Fruit fly (Drosophila melanogaster) whole organism, embryonic: ENCODE data around the gene CG5902.

Experiments
- Bgb ChIP-seq: fragments of 200-800 bp; sonication (Bioruptor generic); IDR thresholded peaks from 2 replicates; pipeline ENCODE4 v1.3.6; 2022; ENCODE audit warnings: missing biosample characterization, missing genetic modification characterization; ENCODE audit not compliant: partially characterized antibody
- CG10147 ChIP-seq: fragments of 200-800 bp; sonication (Bioruptor generic); optimal IDR thresholded peaks from 2 replicates; lab custom pipeline; 2019; ENCODE audit warnings: missing biosample characterization, mild to moderate bottlenecking, missing genetic modification characterization, moderate library complexity
- CG11247 ChIP-seq: fragments of 200-800 bp; sonication (Bioruptor generic); IDR thresholded peaks from 2 replicates; pipeline ENCODE4 v1.3.6; 2022; ENCODE audit warnings: missing biosample characterization, missing genetic modification characterization
- CG11456 ChIP-seq: fragments of 200-800 bp; sonication (Bioruptor generic); IDR thresholded peaks from 3 replicates; pipeline ENCODE4 v1.3.6; 2022; ENCODE audit warnings: missing biosample characterization, missing genetic modification characterization
- CG13424 ChIP-seq: fragments of 200-800 bp; sonication (Bioruptor generic); optimal IDR thresholded peaks from 2 replicates; lab custom pipeline; 2019; ENCODE audit warnings: missing biosample characterization, mild to moderate bottlenecking, missing genetic modification characterization, moderate library complexity
- CG15011 ChIP-seq: fragments of 200-800 bp; sonication (Bioruptor generic); optimal IDR thresholded peaks from 3 replicates; lab custom pipeline; 2018; ENCODE audit warnings: missing biosample characterization, mild to moderate bottlenecking, missing genetic modification characterization
- CG16779 ChIP-seq: fragments of 200-800 bp; sonication (Bioruptor generic); IDR thresholded peaks from 2 replicates; pipeline ENCODE4 v1.3.6; 2022; ENCODE audit warnings: missing biosample characterization, missing genetic modification characterization
- CG17359 ChIP-seq: fragments of 200-800 bp; sonication (Bioruptor generic); optimal IDR thresholded peaks from 3 replicates; lab custom pipeline; 2018; ENCODE audit warnings: missing biosample characterization, mild to moderate bottlenecking, missing genetic modification characterization, moderate library complexity
- CG17829 ChIP-seq: fragments of 200-800 bp; optimal IDR thresholded peaks from 2 replicates; lab custom pipeline; 2019; ENCODE audit warnings: missing biosample characterization, mild to moderate bottlenecking, missing genetic modification characterization, moderate library complexity
- CG17912 ChIP-seq: fragments of 200-800 bp; sonication (Bioruptor generic); optimal IDR thresholded peaks from 2 replicates; lab custom pipeline; 2018; ENCODE audit warnings: missing biosample characterization, mild to moderate bottlenecking, missing genetic modification characterization
- CG18476 ChIP-seq: fragments of 200-800 bp; sonication (Bioruptor generic); optimal IDR thresholded peaks from 2 replicates; lab custom pipeline; 2016; ENCODE audit warnings: missing biosample characterization, mild to moderate bottlenecking, missing genetic modification characterization
- CG2199 ChIP-seq: fragments of 200-800 bp; sonication (Bioruptor generic); IDR thresholded peaks from 3 replicates; pipeline ENCODE4 v1.3.6; 2022; ENCODE audit warnings: missing biosample characterization, missing genetic modification characterization
- CG2875 ChIP-seq: fragments of 200-800 bp; sonication (Bioruptor generic); optimal IDR thresholded peaks from 2 replicates; lab custom pipeline; 2017; ENCODE audit warnings: missing biosample characterization, mild to moderate bottlenecking, missing genetic modification characterization, missing genetic modification reagents
- CTCF ChIP-seq: fragments of 200-800 bp; sonication (Bioruptor generic); optimal IDR thresholded peaks from 2 replicates; lab custom pipeline; 2017; ENCODE audit warnings: missing biosample characterization, mild to moderate bottlenecking, missing genetic modification characterization, moderate library complexity
- D19A ChIP-seq: fragments of 200-800 bp; optimal IDR thresholded peaks from 3 replicates; lab custom pipeline; 2019; ENCODE audit warnings: missing biosample characterization, mild to moderate bottlenecking, missing genetic modification characterization, moderate library complexity
- Dfd ChIP-seq, 2 experiments: fragments of >200 bp; optimal IDR thresholded peaks; 2 replicates each; lab custom pipeline; 2017; ENCODE audit warnings: missing biosample characterization in 2 of 2, missing genetic modification characterization in 2 of 2
- Ets97D ChIP-seq: fragments of 200-800 bp; sonication (Bioruptor generic); optimal IDR thresholded peaks from 3 replicates; lab custom pipeline; 2016; ENCODE audit warnings: missing biosample characterization, missing genetic modification characterization
- Fer1 ChIP-seq: fragments of 200-800 bp; sonication (Bioruptor generic); optimal IDR thresholded peaks from 2 replicates; lab custom pipeline; 2017; ENCODE audit warnings: missing biosample characterization, mild to moderate bottlenecking, missing genetic modification characterization
- Hey ChIP-seq: fragments of 200-800 bp; sonication (Bioruptor generic); optimal IDR thresholded peaks from 3 replicates; lab custom pipeline; 2018; ENCODE audit warnings: missing biosample characterization, mild to moderate bottlenecking, missing genetic modification characterization
- Hmr ChIP-seq: fragments of 200-800 bp; sonication (Bioruptor generic); optimal IDR thresholded peaks from 3 replicates; lab custom pipeline; 2017; ENCODE audit warnings: mild to moderate bottlenecking, missing biosample characterization, missing genetic modification reagents, missing genetic modification characterization
- Hr39 ChIP-seq: fragments of >200 bp; optimal IDR thresholded peaks from 2 replicates; lab custom pipeline; 2017
- Myb ChIP-seq: fragments of 200-800 bp; sonication (Bioruptor generic); optimal IDR thresholded peaks from 2 replicates; lab custom pipeline; 2016; ENCODE audit warnings: missing biosample characterization, missing genetic modification characterization
- NFAT ChIP-seq: fragments of 200-800 bp; sonication (Bioruptor generic); IDR thresholded peaks from 2 replicates; pipeline ENCODE4 v1.3.6; 2022; ENCODE audit warnings: missing biosample characterization, missing genetic modification characterization
- Rfx ChIP-seq: fragments of 200-800 bp; sonication (Bioruptor generic); IDR thresholded peaks from 2 replicates; pipeline ENCODE4 v1.3.6; 2022; ENCODE audit warnings: missing biosample characterization, missing genetic modification characterization
- Sox100B ChIP-seq: fragments of 200-800 bp; sonication (Bioruptor generic); optimal IDR thresholded peaks from 3 replicates; lab custom pipeline; 2018; ENCODE audit warnings: missing biosample characterization, mild to moderate bottlenecking, missing genetic modification characterization
- ash1 ChIP-seq: fragments of 200-800 bp; sonication (Bioruptor generic); optimal IDR thresholded peaks from 2 replicates; lab custom pipeline; 2018; ENCODE audit warnings: missing biosample characterization, mild to moderate bottlenecking, missing genetic modification characterization
- bigmax ChIP-seq: fragments of 200-800 bp; sonication (Bioruptor generic); optimal IDR thresholded peaks from 2 replicates; lab custom pipeline; 2018; ENCODE audit warnings: missing biosample characterization, mild to moderate bottlenecking, missing genetic modification characterization
- cad ChIP-seq: fragments of >200 bp; optimal IDR thresholded peaks from 2 replicates; lab custom pipeline; 2017; ENCODE audit warnings: missing biosample characterization, missing genetic modification characterization
- crp ChIP-seq, 2 experiments: fragments of 200-800 bp; sonication (Bioruptor generic); optimal IDR thresholded peaks; 2 replicates in 1 of 2; 3 replicates in 1 of 2; lab custom pipeline; 2017; ENCODE audit warnings: missing biosample characterization in 2 of 2, missing genetic modification characterization in 2 of 2, mild to moderate bottlenecking in 1 of 2, moderate library complexity in 1 of 2
- dmrt11E ChIP-seq: fragments of 200-800 bp; sonication (Bioruptor generic); optimal IDR thresholded peaks from 3 replicates; lab custom pipeline; 2018; ENCODE audit warnings: missing biosample characterization, mild to moderate bottlenecking, missing genetic modification characterization, moderate library complexity
- exex ChIP-seq: fragments of 200-800 bp; sonication (Bioruptor generic); optimal IDR thresholded peaks from 4 replicates; lab custom pipeline; 2018; ENCODE audit warnings: missing biosample characterization, mild to moderate bottlenecking, missing genetic modification characterization, moderate library complexity
- fd102C ChIP-seq: fragments of 200-800 bp; sonication (Bioruptor generic); optimal IDR thresholded peaks from 2 replicates; lab custom pipeline; 2018; ENCODE audit warnings: missing biosample characterization, mild to moderate bottlenecking, missing genetic modification characterization, moderate library complexity
- fru ChIP-seq: fragments of >200 bp; optimal IDR thresholded peaks from 2 replicates; lab custom pipeline; 2017
- fu2 ChIP-seq: fragments of 200-800 bp; sonication (Bioruptor generic); optimal IDR thresholded peaks from 2 replicates; lab custom pipeline; 2016; ENCODE audit warnings: missing biosample characterization, missing genetic modification characterization
- gcm2 ChIP-seq: fragments of 200-800 bp; sonication (Bioruptor generic); optimal IDR thresholded peaks from 2 replicates; lab custom pipeline; 2016; ENCODE audit warnings: missing biosample characterization, missing genetic modification characterization
- gem ChIP-seq: fragments of 200-800 bp; sonication (Bioruptor generic); optimal IDR thresholded peaks from 2 replicates; lab custom pipeline; 2019; ENCODE audit warnings: missing biosample characterization, mild to moderate bottlenecking, missing genetic modification characterization, moderate library complexity
- gt ChIP-seq: fragments of 200-800 bp; sonication (Bioruptor generic); IDR thresholded peaks from 2 replicates; pipeline ENCODE4 v1.3.6; 2022; ENCODE audit warnings: missing biosample characterization, missing genetic modification characterization
- ind ChIP-seq: fragments of 200-800 bp; sonication (Bioruptor generic); optimal IDR thresholded peaks from 3 replicates; lab custom pipeline; 2016; ENCODE audit warnings: missing biosample characterization, missing genetic modification characterization
- insv ChIP-seq, 2 experiments: fragments of 200-800 bp; sonication (Bioruptor generic); optimal IDR thresholded peaks; 3 replicates each; lab custom pipeline; 2016 to 2018; ENCODE audit warnings: missing biosample characterization in 2 of 2, missing genetic modification characterization in 2 of 2
- lab ChIP-seq: fragments of 200-800 bp; sonication (Bioruptor generic); optimal IDR thresholded peaks from 3 replicates; lab custom pipeline; 2017; ENCODE audit warnings: missing biosample characterization, missing genetic modification characterization, mild to moderate bottlenecking, moderate library complexity, missing genetic modification reagents
- mld ChIP-seq: fragments of 200-800 bp; sonication (Bioruptor generic); IDR thresholded peaks from 3 replicates; pipeline ENCODE4 v1.3.6; 2022; ENCODE audit warnings: missing biosample characterization, missing genetic modification characterization; ENCODE audit not compliant: partially characterized antibody
- nerfin-1 ChIP-seq: fragments of 200-800 bp; sonication (Bioruptor generic); optimal IDR thresholded peaks from 3 replicates; lab custom pipeline; 2019; ENCODE audit warnings: missing biosample characterization, mild to moderate bottlenecking, missing genetic modification characterization, moderate library complexity
- onecut ChIP-seq: fragments of 200-800 bp; sonication (Bioruptor generic); IDR thresholded peaks from 2 replicates; pipeline ENCODE4 v1.3.6; 2022; ENCODE audit warnings: missing biosample characterization, missing genetic modification characterization
- pnt ChIP-seq: fragments of 200-800 bp; sonication (Bioruptor generic); optimal IDR thresholded peaks from 3 replicates; lab custom pipeline; 2016; ENCODE audit warnings: missing biosample characterization, missing genetic modification characterization
- pzg ChIP-seq: fragments of 200-800 bp; sonication (Bioruptor generic); optimal IDR thresholded peaks from 3 replicates; lab custom pipeline; 2018; ENCODE audit warnings: missing biosample characterization, mild to moderate bottlenecking, missing genetic modification characterization, moderate library complexity
- rib ChIP-seq: fragments of 200-800 bp; sonication (Bioruptor generic); IDR thresholded peaks from 2 replicates; pipeline ENCODE4 v1.3.6; 2022; ENCODE audit warnings: missing biosample characterization, missing genetic modification characterization
- sisA ChIP-seq: fragments of 200-800 bp; sonication (Bioruptor generic); IDR thresholded peaks from 2 replicates; pipeline ENCODE4 v1.3.6; 2022; ENCODE audit warnings: missing biosample characterization, missing genetic modification characterization
- tna ChIP-seq: fragments of 200-800 bp; sonication (Bioruptor generic); IDR thresholded peaks from 2 replicates; pipeline ENCODE4 v1.3.6; 2022; ENCODE audit warnings: missing biosample characterization, missing genetic modification characterization; ENCODE audit not compliant: partially characterized antibody
- unc-4 ChIP-seq: fragments of 200-800 bp; sonication (Bioruptor generic); IDR thresholded peaks from 2 replicates; pipeline ENCODE4 v1.3.6; 2022; ENCODE audit warnings: missing biosample characterization, missing genetic modification characterization; ENCODE audit not compliant: partially characterized antibody
- wek ChIP-seq: fragments of 200-800 bp; sonication (Bioruptor generic); optimal IDR thresholded peaks from 3 replicates; lab custom pipeline; 2018; ENCODE audit warnings: missing biosample characterization, mild to moderate bottlenecking, missing genetic modification characterization, moderate library complexity

Gene CG5902

dm6 chr3R:24037538-24038265 lies 51.3 kb downstream of the CG5902 start, which contains the start of gene spas (continued):
- TF ChIP-seq insv (GFP tag; optimal IDR thresholded peaks at IDR 0.05; lab: Kevin White, UChicago) (no peak), Hmr (peak; percentile 71), fu2 (GFP tag; lab: Kevin White, UChicago) (peak; percentile 76), Rfx (GFP tag; lab: Robert Waterston, UW) (peak; percentile 83), Hr39 (no peak), fd102C (GFP tag; lab: Kevin White, UChicago) (peak; percentile 31), gt (peak; percentile 60; the same call in 1 of the 2 replicates), Dfd (GFP tag; optimal IDR thresholded peaks at IDR 0.05; lab: Kevin White, UChicago) (no peak), bigmax (GFP tag; lab: Kevin White, UChicago) (peak; percentile 29), CG18476 (GFP tag; lab: Kevin White, UChicago) (peak; percentile 43), nerfin-1 (peak; percentile 53), unc-4 (GFP tag; lab: Robert Waterston, UW) (peak; percentile 88), lab (GFP tag; lab: Kevin White, UChicago) (peak; percentile 50), exex (tag; lab: Kevin White, UChicago) (peak; percentile 0), pzg (peak; percentile 68), gem (tag; lab: Kevin White, UChicago) (peak; percentile 80), CTCF (GFP tag; lab: Kevin White, UChicago) (no peak), CG10147 (GFP tag; lab: Kevin White, UChicago) (no peak), gcm2 (no peak), wek (GFP tag; lab: Kevin White, UChicago) (no peak), Fer1 (GFP tag; lab: Kevin White, UChicago) (no peak), onecut (GFP tag; lab: Robert Waterston, UW) (peak; percentile 26; the same call in 1 of the 2 replicates), D19A (no peak), ind (peak; percentile 75), CG15011 (GFP tag; lab: Kevin White, UChicago) (no peak), rib (GFP tag; lab: Robert Waterston, UW) (peak; percentile 79), ash1 (GFP tag; lab: Kevin White, UChicago) (no peak), Bgb (GFP tag; lab: Robert Waterston, UW) (peak; percentile 94), Ets97D (GFP tag; lab: Kevin White, UChicago) (peak; percentile 58), crp (GFP tag; optimal IDR thresholded peaks at IDR 0.05; lab: Kevin White, UChicago) (peak in 1 of 2 experiments; percentile 81), dmrt11E (peak; percentile 78), CG17829 (tag; lab: Kevin White, UChicago) (peak; percentile 62), CG16779 (GFP tag; lab: Robert Waterston, UW) (no peak), CG2875 (GFP tag; lab: Kevin White, UChicago) (no peak), CG17359 (tag; lab: Kevin White, UChicago) (peak; percentile 49), Hey (tag; lab: Kevin White, UChicago) (no peak), CG2199 (GFP tag; lab: Robert Waterston, UW) (0 out of 3 replicates have a peak, but pooled peaks have one; percentile 26), CG13424 (tag; lab: Kevin White, UChicago) (peak; percentile 68), sisA (GFP tag; lab: Robert Waterston, UW) (peak; percentile 87), cad (GFP tag; lab: Kevin White, UChicago) (no peak), NFAT (GFP tag; lab: Robert Waterston, UW) (peak; percentile 80), tna (GFP tag; lab: Robert Waterston, UW) (peak; percentile 79; the same call in 1 of the 2 replicates), mld (GFP tag; lab: Robert Waterston, UW) (peak; percentile 76), fru (lab: Kevin White, UChicago) (no peak), CG17912 (GFP tag; lab: Kevin White, UChicago) (no peak), CG11247 (GFP tag; lab: Robert Waterston, UW) (peak; percentile 53), Myb (peak; percentile 91), pnt (GFP tag; lab: Kevin White, UChicago) (peak; percentile 65), CG11456 (peak; percentile 82), Sox100B (no peak)
